Fruit fly (Drosophila melanogaster) whole organism, embryonic: Measurements from ENCODE around the gene IFT43.
A peak's percentile ranks its signal among the peaks of the same experiment; 100 is the strongest.

ENCODE experiments used
- Atf3 ChIP-seq: fragments of 200-800 bp; sonication (Bioruptor generic); optimal IDR thresholded peaks from 3 replicates; lab custom pipeline; 2016; ENCODE audit warnings: missing biosample characterization, missing genetic modification characterization
- Atf6 ChIP-seq: fragments of 200-800 bp; sonication (Bioruptor generic); IDR thresholded peaks from 2 replicates; pipeline ENCODE4 v1.3.6; 2022; ENCODE audit warnings: missing biosample characterization, missing genetic modification characterization
- CG1233 ChIP-seq: fragments of 200-800 bp; sonication (Bioruptor generic); optimal IDR thresholded peaks from 4 replicates; lab custom pipeline; 2018; ENCODE audit warnings: missing biosample characterization, mild to moderate bottlenecking, missing genetic modification characterization
- CG17385 ChIP-seq: fragments of 200-800 bp; sonication (Bioruptor generic); optimal IDR thresholded peaks from 3 replicates; lab custom pipeline; 2018; ENCODE audit warnings: missing biosample characterization, mild to moderate bottlenecking, missing genetic modification characterization
- CG2120 ChIP-seq: fragments of 200-800 bp; sonication (Bioruptor generic); optimal IDR thresholded peaks from 3 replicates; lab custom pipeline; 2016; ENCODE audit warnings: missing biosample characterization, missing genetic modification characterization
- CG2875 ChIP-seq: fragments of 200-800 bp; sonication (Bioruptor generic); optimal IDR thresholded peaks from 2 replicates; lab custom pipeline; 2017; ENCODE audit warnings: missing biosample characterization, mild to moderate bottlenecking, missing genetic modification characterization, missing genetic modification reagents
- CG30431 ChIP-seq: fragments of 200-800 bp; sonication (Bioruptor generic); optimal IDR thresholded peaks from 2 replicates; lab custom pipeline; 2017; ENCODE audit warnings: missing biosample characterization, missing genetic modification characterization
- CG31224 ChIP-seq: fragments of 200-800 bp; sonication (Bioruptor generic); IDR thresholded peaks from 2 replicates; pipeline ENCODE4 v1.3.6; 2022; ENCODE audit warnings: missing biosample characterization, missing genetic modification characterization
- CG34224 ChIP-seq: fragments of 200-800 bp; sonication (Bioruptor generic); IDR thresholded peaks from 3 replicates; pipeline ENCODE4 v1.3.6; 2022; ENCODE audit warnings: missing biosample characterization, missing genetic modification characterization; ENCODE audit not compliant: partially characterized antibody
- CG34376 ChIP-seq: fragments of 200-800 bp; sonication (Bioruptor generic); optimal IDR thresholded peaks from 2 replicates; lab custom pipeline; 2018; ENCODE audit warnings: missing biosample characterization, mild to moderate bottlenecking, missing genetic modification characterization
- CG3726 ChIP-seq: fragments of 200-800 bp; sonication (Bioruptor generic); IDR thresholded peaks from 3 replicates; pipeline ENCODE4, ENCODE4 v1.3.6; 2022; ENCODE audit warnings: missing biosample characterization, missing genetic modification characterization
- CG43689 ChIP-seq: fragments of 200-800 bp; sonication (Bioruptor generic); IDR thresholded peaks from 2 replicates; pipeline ENCODE4 v1.3.6; 2022; ENCODE audit warnings: missing biosample characterization, missing genetic modification characterization
- CG6175 ChIP-seq: fragments of 200-800 bp; sonication (Bioruptor generic); IDR thresholded peaks from 3 replicates; pipeline ENCODE4 v1.3.6; 2022; ENCODE audit warnings: missing biosample characterization, missing genetic modification characterization
- CG6765 ChIP-seq: fragments of 200-800 bp; sonication (Bioruptor generic); optimal IDR thresholded peaks from 3 replicates; lab custom pipeline; 2017; ENCODE audit warnings: missing biosample characterization, mild to moderate bottlenecking, missing genetic modification characterization
- CG6854 ChIP-seq: fragments of 200-800 bp; sonication (Bioruptor generic); optimal IDR thresholded peaks from 3 replicates; lab custom pipeline; 2017; ENCODE audit warnings: missing biosample characterization, mild to moderate bottlenecking, missing genetic modification characterization
- CG7786 ChIP-seq: fragments of 200-800 bp; sonication (Bioruptor generic); optimal IDR thresholded peaks from 2 replicates; lab custom pipeline; 2016; ENCODE audit warnings: missing biosample characterization, missing genetic modification characterization
- CG8089 ChIP-seq: fragments of 200-800 bp; sonication (Bioruptor generic); optimal IDR thresholded peaks from 3 replicates; lab custom pipeline; 2016; ENCODE audit warnings: missing biosample characterization, missing genetic modification characterization
- CG9215 ChIP-seq: fragments of 200-800 bp; sonication (Bioruptor generic); IDR thresholded peaks from 2 replicates; pipeline ENCODE4 v1.3.6; 2022; ENCODE audit warnings: missing biosample characterization, missing genetic modification characterization
- CG9797 ChIP-seq: fragments of 200-800 bp; sonication (Bioruptor generic); optimal IDR thresholded peaks from 3 replicates; lab custom pipeline; 2018; ENCODE audit warnings: missing biosample characterization, mild to moderate bottlenecking, missing genetic modification characterization
- CG9876 ChIP-seq: fragments of 200-800 bp; sonication (Bioruptor generic); optimal IDR thresholded peaks from 2 replicates; lab custom pipeline; 2016; ENCODE audit warnings: missing biosample characterization, missing genetic modification characterization
- Doc2 ChIP-seq: fragments of 200-800 bp; sonication (Bioruptor generic); IDR thresholded peaks from 2 replicates; pipeline ENCODE4 v1.3.6; 2022; ENCODE audit warnings: missing biosample characterization, missing genetic modification characterization
- Dp ChIP-seq: fragments of 200-800 bp; sonication (Bioruptor generic); optimal IDR thresholded peaks from 2 replicates; lab custom pipeline; 2018; ENCODE audit warnings: missing biosample characterization, mild to moderate bottlenecking, missing genetic modification characterization, moderate library complexity
- E2f1 ChIP-seq: fragments of 200-800 bp; sonication (Bioruptor generic); IDR thresholded peaks from 2 replicates; pipeline ENCODE4 v1.3.6; 2022; ENCODE audit warnings: missing biosample characterization, missing genetic modification characterization
- E2f2 ChIP-seq: fragments of 200-800 bp; sonication (Bioruptor generic); IDR thresholded peaks from 2 replicates; pipeline ENCODE4 v1.3.6; 2022; ENCODE audit warnings: missing biosample characterization, missing genetic modification characterization
- Lpt ChIP-seq: fragments of >200 bp; optimal IDR thresholded peaks from 2 replicates; lab custom pipeline; 2018; ENCODE audit warnings: missing biosample characterization, missing genetic modification characterization
- NC2α ChIP-seq: fragments of 200-800 bp; sonication (Bioruptor generic); optimal IDR thresholded peaks from 2 replicates; lab custom pipeline; 2016; ENCODE audit warnings: missing biosample characterization, missing genetic modification characterization
- Nf-YA ChIP-seq: fragments of 200-800 bp; sonication (Bioruptor generic); IDR thresholded peaks from 2 replicates; pipeline ENCODE4 v1.3.6; 2022; ENCODE audit warnings: missing biosample characterization, missing genetic modification characterization
- Pdp1 ChIP-seq, 2 experiments: fragments of 200-800 bp; sonication (Bioruptor generic); optimal IDR thresholded peaks; 3 replicates each; lab custom pipeline; 2016; ENCODE audit warnings: missing biosample characterization in 2 of 2, missing genetic modification characterization in 2 of 2, mild to moderate bottlenecking in 1 of 2, moderate library complexity in 1 of 2
- Sox100B ChIP-seq: fragments of 200-800 bp; sonication (Bioruptor generic); optimal IDR thresholded peaks from 3 replicates; lab custom pipeline; 2018; ENCODE audit warnings: missing biosample characterization, mild to moderate bottlenecking, missing genetic modification characterization
- Vsx1 ChIP-seq: fragments of 200-800 bp; sonication (Bioruptor generic); optimal IDR thresholded peaks from 2 replicates; lab custom pipeline; 2017; ENCODE audit warnings: missing biosample characterization, mild to moderate bottlenecking, missing genetic modification characterization, missing genetic modification reagents
- cas ChIP-seq: fragments of 200-800 bp; sonication (Bioruptor generic); IDR thresholded peaks from 2 replicates; pipeline ENCODE4 v1.3.6; 2022; ENCODE audit warnings: missing biosample characterization, missing genetic modification characterization
- crol ChIP-seq: fragments of 200-800 bp; sonication (Bioruptor generic); IDR thresholded peaks from 2 replicates; pipeline ENCODE4 v1.3.6; 2022; ENCODE audit warnings: missing biosample characterization, missing genetic modification characterization
- cwo ChIP-seq: fragments of 200-800 bp; sonication (Bioruptor generic); optimal IDR thresholded peaks from 3 replicates; lab custom pipeline; 2017; ENCODE audit warnings: missing biosample characterization, missing genetic modification characterization, mild to moderate bottlenecking, moderate library complexity, missing genetic modification reagents
- dimm ChIP-seq: fragments of 200-800 bp; sonication (Bioruptor generic); IDR thresholded peaks from 2 replicates; pipeline ENCODE4 v1.3.6; 2022; ENCODE audit warnings: missing biosample characterization, missing genetic modification characterization
- emc ChIP-seq: fragments of 200-800 bp; sonication (Bioruptor generic); optimal IDR thresholded peaks from 2 replicates; lab custom pipeline; 2016; ENCODE audit warnings: missing biosample characterization, missing genetic modification characterization
- gcm2 ChIP-seq: fragments of 200-800 bp; sonication (Bioruptor generic); optimal IDR thresholded peaks from 2 replicates; lab custom pipeline; 2016; ENCODE audit warnings: missing biosample characterization, missing genetic modification characterization
- hth ChIP-seq: fragments of >200 bp; optimal IDR thresholded peaks from 2 replicates; lab custom pipeline; 2017; ENCODE audit warnings: inconsistent platforms
- jing ChIP-seq: fragments of 200-800 bp; sonication (Bioruptor generic); optimal IDR thresholded peaks from 2 replicates; lab custom pipeline; 2018; ENCODE audit warnings: missing biosample characterization, mild to moderate bottlenecking, missing genetic modification characterization
- mam ChIP-seq: fragments of 200-800 bp; sonication (Bioruptor generic); optimal IDR thresholded peaks from 3 replicates; lab custom pipeline; 2016; ENCODE audit warnings: missing biosample characterization, missing genetic modification characterization
- pan ChIP-seq, 4 experiments: fragments of >200 bp in 3 of 4; fragments of 200-800 bp in 1 of 4; sonication (Bioruptor generic) in 1 of 4; optimal IDR thresholded peaks in 3 of 4; IDR thresholded peaks in 1 of 4; 2 replicates each; pipeline versions ENCODE4 v1.3.6 to Lab custom; 2017 to 2022; ENCODE audit warnings: missing biosample characterization in 2 of 4, missing genetic modification characterization in 2 of 4, mixed read lengths in 1 of 4
- pita ChIP-seq: fragments of 200-800 bp; sonication (Bioruptor generic); optimal IDR thresholded peaks from 2 replicates; lab custom pipeline; 2017; ENCODE audit warnings: missing biosample characterization, mild to moderate bottlenecking, missing genetic modification characterization
- prd ChIP-seq, 3 experiments: fragments of >200 bp in 2 of 3; fragments of 200-800 bp in 1 of 3; sonication (Bioruptor generic) in 1 of 3; optimal IDR thresholded peaks in 2 of 3; IDR thresholded peaks in 1 of 3; 2 replicates in 2 of 3; 3 replicates in 1 of 3; pipeline versions ENCODE4 v1.3.6 to Lab custom; 2017 to 2022; ENCODE audit warnings: missing biosample characterization in 1 of 3, missing genetic modification characterization in 1 of 3
- sim ChIP-seq: fragments of 200-800 bp; sonication (Bioruptor generic); IDR thresholded peaks from 2 replicates; pipeline ENCODE4 v1.3.6; 2022; ENCODE audit warnings: missing biosample characterization, missing genetic modification characterization
- sr ChIP-seq: fragments of 200-800 bp; sonication (Bioruptor generic); IDR thresholded peaks from 3 replicates; pipeline ENCODE4 v1.3.6; 2022; ENCODE audit warnings: missing biosample characterization, missing genetic modification characterization
- stwl ChIP-seq: fragments of 200-800 bp; sonication (Bioruptor generic); optimal IDR thresholded peaks from 3 replicates; lab custom pipeline; 2018; ENCODE audit warnings: missing biosample characterization, mild to moderate bottlenecking, missing genetic modification characterization, moderate library complexity
- tio ChIP-seq: fragments of 200-800 bp; sonication (Bioruptor generic); optimal IDR thresholded peaks from 2 replicates; lab custom pipeline; 2017; ENCODE audit warnings: missing biosample characterization, missing genetic modification characterization, inconsistent platforms
- tna ChIP-seq: fragments of 200-800 bp; sonication (Bioruptor generic); IDR thresholded peaks from 2 replicates; pipeline ENCODE4 v1.3.6; 2022; ENCODE audit warnings: missing biosample characterization, missing genetic modification characterization; ENCODE audit not compliant: partially characterized antibody
- trh ChIP-seq: fragments of 200-800 bp; sonication (Bioruptor generic); optimal IDR thresholded peaks from 2 replicates; lab custom pipeline; 2016; ENCODE audit warnings: missing biosample characterization, missing genetic modification characterization
- wdn ChIP-seq: fragments of 200-800 bp; sonication (Bioruptor generic); IDR thresholded peaks from 2 replicates; pipeline ENCODE4 v1.3.6; 2022; ENCODE audit warnings: missing biosample characterization, missing genetic modification characterization
- zfh1 ChIP-seq: fragments of 200-800 bp; sonication (Bioruptor generic); IDR thresholded peaks from 3 replicates; pipeline ENCODE4 v1.3.6; 2022; ENCODE audit warnings: missing biosample characterization, missing genetic modification characterization

Gene IFT43

dm6 chr2L:12704418-12704920, 9.7 kb upstream of the IFT43 start, which contains the start of the genes CG5776 and spict (continued):
- TF ChIP-seq jing (GFP tag; lab: Kevin White, UChicago) (peak; percentile 38), Pdp1 (GFP tag; optimal IDR thresholded peaks at IDR 0.05; lab: Kevin White, UChicago) (peak; percentile 23 to 32), E2f1 (GFP tag; lab: Robert Waterston, UW) (peak; percentile 81), CG9215 (peak; percentile 80), gcm2 (GFP tag; lab: Kevin White, UChicago) (no peak), CG31224 (GFP tag; lab: Robert Waterston, UW) (peak; percentile 82), prd (optimal IDR thresholded peaks at IDR 0.05; lab: Kevin White, UChicago) (no peak), prd (GFP tag; IDR thresholded peaks at IDR 0.05; lab: Robert Waterston, UW) (peak; percentile 90), Atf6 (peak; percentile 84), tio (GFP tag; lab: Kevin White, UChicago) (no peak), hth (lab: Kevin White, UChicago) (no peak), emc (GFP tag; lab: Kevin White, UChicago) (no peak), CG6175 (GFP tag; lab: Robert Waterston, UW) (no peak), zfh1 (GFP tag; lab: Robert Waterston, UW) (peak; percentile 80), CG30431 (GFP tag; lab: Kevin White, UChicago) (peak; percentile 67), Nf-YA (peak; percentile 53; the same call in 1 of the 2 replicates), CG7786 (GFP tag; lab: Kevin White, UChicago) (peak; percentile 29), Atf3 (GFP tag; lab: Kevin White, UChicago) (no peak), pita (GFP tag; lab: Kevin White, UChicago) (no peak), Doc2 (GFP tag; lab: Robert Waterston, UW) (no peak), pan (optimal IDR thresholded peaks at IDR 0.05; lab: Kevin White, UChicago) (no peak), pan (GFP tag; optimal IDR thresholded peaks at IDR 0.05 in 1 of 2, IDR thresholded peaks at IDR 0.05 in 1 of 2) (peak in 1 of 2 experiments; percentile 81), CG6854 (GFP tag; lab: Kevin White, UChicago) (peak; percentile 10), CG9876 (GFP tag; lab: Kevin White, UChicago) (peak; percentile 12), CG6765 (no peak), CG8089 (GFP tag; lab: Kevin White, UChicago) (no peak), CG34224 (peak; percentile 12; the same call in 1 of the 3 replicates), Vsx1 (GFP tag; lab: Kevin White, UChicago) (no peak), sim (0 out of 2 replicates have a peak, but pooled peaks have one; percentile 22), trh (GFP tag; lab: Kevin White, UChicago) (no peak), CG43689 (GFP tag; lab: Robert Waterston, UW) (0 out of 2 replicates have a peak, but pooled peaks have one; percentile 35), Lpt (GFP tag; lab: Kevin White, UChicago) (no peak), E2f2 (GFP tag; lab: Robert Waterston, UW) (peak; percentile 79), cas (GFP tag; lab: Robert Waterston, UW) (no peak), cwo (GFP tag; lab: Kevin White, UChicago) (peak; percentile 62), NC2α (GFP tag; lab: Kevin White, UChicago) (no peak), CG2875 (GFP tag; lab: Kevin White, UChicago) (no peak), sr (GFP tag; lab: Robert Waterston, UW) (no peak), wdn (no peak; the same call in none of the 2 replicates), CG1233 (GFP tag; lab: Kevin White, UChicago) (peak; percentile 58), stwl (tag; lab: Kevin White, UChicago) (peak; percentile 31), CG17385 (GFP tag; lab: Kevin White, UChicago) (peak; percentile 68), CG9797 (GFP tag; lab: Kevin White, UChicago) (peak; percentile 80), Sox100B (GFP tag; lab: Kevin White, UChicago) (no peak), mam (no peak), tna (GFP tag; lab: Robert Waterston, UW) (no peak; the same call in 1 of the 2 replicates), CG2120 (peak; percentile 85), CG3726 (GFP tag; lab: Robert Waterston, UW) (no peak), CG34376 (no peak), crol (GFP tag; lab: Robert Waterston, UW) (no peak), Dp (GFP tag; lab: Kevin White, UChicago) (peak; percentile 56), dimm (no peak)
